Worm (Caenorhabditis elegans) whole organism, early embryonic: ENCODE data around the gene K12G11.6.
A peak's percentile ranks its signal among the peaks of the same experiment; 100 is the strongest.

Experiments used
- B0310.2 ChIP-seq: sonication (generic microtip); optimal IDR thresholded peaks from 2 replicates; lab custom pipeline; 2016; ENCODE audit warnings: mild to moderate bottlenecking, missing genetic modification characterization, missing compliant biosample characterization
- F13C5.2 ChIP-seq: sonication (generic microtip); optimal IDR thresholded peaks from 2 replicates; lab custom pipeline; 2017; ENCODE audit warnings: mild to moderate bottlenecking, missing genetic modification characterization, inconsistent platforms, missing compliant biosample characterization
- aly-1 ChIP-seq: sonication (generic microtip); optimal IDR thresholded peaks from 2 replicates; lab custom pipeline; 2016; ENCODE audit warnings: missing genetic modification characterization, missing compliant biosample characterization
- ama-1 ChIP-seq: fragments of 150-350 bp; optimal IDR thresholded peaks from 2 replicates; lab custom pipeline; 2014
- ceh-13 ChIP-seq: fragments of 200-800 bp; sonication (Bioruptor generic); optimal IDR thresholded peaks from 2 replicates; lab custom pipeline; 2018; ENCODE audit warnings: mild to moderate bottlenecking, missing genetic modification characterization, missing compliant biosample characterization
- ceh-36 ChIP-seq: sonication (generic microtip); optimal IDR thresholded peaks from 2 replicates; lab custom pipeline; 2016; ENCODE audit warnings: missing genetic modification characterization, inconsistent platforms, missing compliant biosample characterization
- ets-7 ChIP-seq: sonication (generic microtip); optimal IDR thresholded peaks from 2 replicates; lab custom pipeline; 2016; ENCODE audit warnings: missing genotype, missing genetic modification characterization, missing compliant biosample characterization
- flt-1 ChIP-seq: fragments of 200-800 bp; sonication (Bioruptor generic); IDR thresholded peaks from 2 replicates; pipeline ENCODE4 v1.3.6; 2022; ENCODE audit warnings: missing genetic modification characterization, missing compliant biosample characterization
- hmbx-1 ChIP-seq: sonication (generic microtip); optimal IDR thresholded peaks from 2 replicates; lab custom pipeline; 2016; ENCODE audit warnings: mild to moderate bottlenecking, missing genetic modification characterization, missing compliant biosample characterization
- hmg-4 ChIP-seq: fragments of 200-800 bp; sonication (Bioruptor generic); optimal IDR thresholded peaks from 2 replicates; lab custom pipeline; 2018; ENCODE audit warnings: mild to moderate bottlenecking, missing genetic modification characterization, missing compliant biosample characterization
- hnd-1 ChIP-seq: sonication (generic microtip); optimal IDR thresholded peaks from 2 replicates; lab custom pipeline; 2016; ENCODE audit warnings: missing genetic modification characterization, missing compliant biosample characterization
- pes-1 ChIP-seq: fragments of 200-800 bp; sonication (Bioruptor generic); IDR thresholded peaks from 2 replicates; pipeline ENCODE4 v1.3.6; 2022; ENCODE audit warnings: missing genetic modification reagents, missing genetic modification characterization, missing compliant biosample characterization
- scrt-1 ChIP-seq: fragments of 200-800 bp; sonication (Bioruptor generic); IDR thresholded peaks from 2 replicates; pipeline ENCODE4 v1.3.6; 2022; ENCODE audit warnings: missing genetic modification characterization, missing compliant biosample characterization
- sea-1 ChIP-seq: fragments of 200-800 bp; sonication (Bioruptor generic); conservative IDR thresholded peaks from 2 replicates; pipeline ENCODE4 v1.3.6; 2022; ENCODE audit warnings: missing genetic modification characterization, missing compliant biosample characterization
- tbx-11 ChIP-seq: fragments of 200-800 bp; sonication (Bioruptor generic); IDR thresholded peaks from 2 replicates; pipeline ENCODE4 v1.3.6; 2022; ENCODE audit warnings: missing genetic modification characterization, missing compliant biosample characterization
- tbx-37 ChIP-seq: fragments of 200-800 bp; sonication (Bioruptor generic); conservative IDR thresholded peaks from 2 replicates; pipeline ENCODE4 v1.3.6; 2022; ENCODE audit warnings: missing genetic modification reagents, missing genetic modification characterization, missing compliant biosample characterization
- tra-4 ChIP-seq: sonication (generic microtip); optimal IDR thresholded peaks from 2 replicates; lab custom pipeline; 2017; ENCODE audit warnings: missing genetic modification characterization, missing compliant biosample characterization

The K12G11.6 gene

DNA sequence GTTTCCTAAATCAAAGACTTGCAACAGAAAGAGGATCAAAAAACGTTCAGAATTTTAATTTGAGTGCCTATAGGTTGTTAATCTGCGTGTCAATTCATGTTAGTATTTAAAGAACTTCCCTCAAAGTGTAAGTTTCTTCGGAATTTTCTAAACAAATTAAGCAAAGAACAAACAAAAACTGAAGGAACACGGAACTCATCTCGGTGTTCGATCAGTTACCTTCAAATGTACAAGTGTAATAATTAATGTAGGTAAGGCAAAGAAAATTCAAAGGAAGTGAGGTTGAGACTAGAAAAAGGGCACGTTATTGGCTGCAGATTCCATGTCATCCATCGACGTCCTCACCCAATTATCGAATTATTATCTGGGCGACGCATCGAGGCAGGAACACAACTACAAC lies at the start of gene K12G11.6:
TSS of gene K12G11.6 (plus strand) at position 357 of the 400 bp plus-strand sequence.
- TF ChIP-seq ets-7 = no peak
- TF ChIP-seq hmbx-1 (tag; lab: Kevin White, UChicago) = no peak
- no peak for TF ChIP-seq ama-1 (lab: Kevin White, UChicago)
- TF ChIP-seq pes-1 (GFP tag; lab: Robert Waterston, UW) = no peak
- no peak for TF ChIP-seq B0310.2
- TF ChIP-seq ceh-13 (GFP tag; lab: Kevin White, UChicago) = no peak
- no peak for TF ChIP-seq tra-4 (tag; lab: Kevin White, UChicago)
- no peak for TF ChIP-seq F13C5.2

DNA sequence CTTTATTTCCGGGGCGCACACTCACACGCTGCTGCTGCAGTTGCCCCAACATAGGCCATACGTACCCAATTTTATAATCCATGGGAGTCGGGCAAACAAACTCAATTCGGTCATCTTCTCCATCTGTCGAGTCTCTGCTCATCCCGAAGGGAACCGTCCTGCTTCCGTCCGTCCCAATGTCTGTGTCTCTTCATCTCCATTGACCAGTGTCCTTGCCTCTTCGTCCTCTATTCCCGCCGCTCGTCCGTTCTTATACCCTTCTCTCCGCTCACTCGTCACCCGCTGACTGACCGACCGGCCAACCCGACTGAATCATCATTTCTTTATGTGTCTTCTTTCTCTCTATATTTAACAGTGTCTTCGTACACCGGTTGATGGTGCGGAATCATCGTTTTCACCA lies 49.3 kb upstream of the K12G11.6 start:
- TF ChIP-seq aly-1 (tag; lab: Kevin White, UChicago) = peak; percentile 74
- TF ChIP-seq ceh-13 (GFP tag; lab: Kevin White, UChicago) = no peak
- no peak for TF ChIP-seq B0310.2
- 0 out of 2 replicates have a peak, but pooled peaks have one; percentile 34 for TF ChIP-seq flt-1 (GFP tag; lab: Robert Waterston, UW)
- peak; percentile 84 for TF ChIP-seq hmg-4
- TF ChIP-seq sea-1 (GFP tag; lab: Robert Waterston, UW) = no peak
- TF ChIP-seq tbx-11 (GFP tag; lab: Robert Waterston, UW) = no peak
- no peak for TF ChIP-seq pes-1 (GFP tag; lab: Robert Waterston, UW)
- no peak for TF ChIP-seq hmbx-1 (tag; lab: Kevin White, UChicago)
- no peak for TF ChIP-seq hnd-1
- no peak for TF ChIP-seq tbx-37 (GFP tag; lab: Robert Waterston, UW)
- TF ChIP-seq ceh-36 (tag; lab: Kevin White, UChicago) = no peak
- no peak for TF ChIP-seq ama-1 (lab: Kevin White, UChicago)
- peak; percentile 47 for TF ChIP-seq ets-7
- no peak for TF ChIP-seq scrt-1 (GFP tag; lab: Robert Waterston, UW)
- peak; percentile 27 for TF ChIP-seq F13C5.2
- TF ChIP-seq tra-4 (tag; lab: Kevin White, UChicago) = no peak

DNA sequence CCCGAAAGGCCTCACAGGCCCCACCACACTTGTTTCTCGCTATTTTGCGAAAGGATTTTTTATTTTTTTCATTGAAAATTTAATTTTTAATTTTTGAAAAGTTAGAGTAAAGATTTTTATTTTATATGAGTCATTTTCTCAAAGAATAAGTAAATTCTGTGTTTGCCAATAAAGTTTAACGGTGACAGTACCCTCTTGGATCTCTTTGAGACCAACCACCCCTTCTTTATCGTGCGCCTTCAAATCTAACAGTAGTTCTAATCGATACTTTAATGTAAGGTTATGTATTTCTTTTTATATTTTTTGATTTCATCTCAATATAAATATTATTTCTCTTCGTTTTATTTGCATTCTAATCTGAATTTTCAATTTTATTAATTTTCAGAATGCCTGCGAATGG lies 48.6 kb upstream of the K12G11.6 start, which contains the start of gene hmp-1:
TSS of gene hmp-1 (plus strand) at position 380 of the 400 bp plus-strand sequence.
- TF ChIP-seq sea-1 (GFP tag; lab: Robert Waterston, UW) (no peak), tra-4 (tag; lab: Kevin White, UChicago) (no peak), tbx-37 (GFP tag; lab: Robert Waterston, UW) (no peak), aly-1 (tag; lab: Kevin White, UChicago) (no peak), flt-1 (GFP tag; lab: Robert Waterston, UW) (no peak), tbx-11 (GFP tag; lab: Robert Waterston, UW) (no peak), hmg-4 (no peak), F13C5.2 (no peak), pes-1 (GFP tag; lab: Robert Waterston, UW) (no peak), ama-1 (lab: Kevin White, UChicago) (no peak), scrt-1 (GFP tag; lab: Robert Waterston, UW) (no peak), ceh-36 (tag; lab: Kevin White, UChicago) (no peak), ets-7 (no peak), ceh-13 (GFP tag; lab: Kevin White, UChicago) (no peak), hmbx-1 (tag; lab: Kevin White, UChicago) (no peak), hnd-1 (no peak)

- no peak for TF ChIP-seq aly-1 (tag; lab: Kevin White, UChicago)
- TF ChIP-seq flt-1 (GFP tag; lab: Robert Waterston, UW) = no peak
- TF ChIP-seq hmg-4 = no peak
- TF ChIP-seq scrt-1 (GFP tag; lab: Robert Waterston, UW) = no peak
These were observed 47.2 kb upstream of the K12G11.6 start for ce11 chrV:11846969-11847368.

DNA sequence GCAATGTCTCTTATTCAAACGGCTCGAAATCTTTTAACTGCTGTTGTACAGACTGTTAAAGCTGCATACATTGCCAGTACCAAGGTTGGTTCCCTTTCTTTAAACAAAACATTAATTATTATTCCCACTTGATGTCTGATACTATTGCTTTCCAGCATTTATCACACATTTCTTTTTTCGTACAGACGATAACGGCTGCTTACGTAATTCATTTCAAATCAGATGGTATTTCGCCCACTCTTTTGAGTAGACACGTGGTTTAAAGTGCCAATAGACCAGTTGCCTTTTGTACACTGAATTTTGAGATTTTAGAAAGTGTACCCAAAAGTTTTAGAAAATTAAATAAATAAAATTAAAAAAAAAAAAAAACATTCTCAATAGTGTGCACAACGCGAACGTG lies 44.7 kb upstream of the K12G11.6 start:
- TF ChIP-seq ceh-13 (GFP tag; lab: Kevin White, UChicago) = no peak
- TF ChIP-seq tbx-37 (GFP tag; lab: Robert Waterston, UW) = no peak
- no peak for TF ChIP-seq tbx-11 (GFP tag; lab: Robert Waterston, UW)
- no peak for TF ChIP-seq aly-1 (tag; lab: Kevin White, UChicago)
- TF ChIP-seq sea-1 (GFP tag; lab: Robert Waterston, UW) = no peak
- no peak for TF ChIP-seq B0310.2
- TF ChIP-seq pes-1 (GFP tag; lab: Robert Waterston, UW) = no peak
- TF ChIP-seq scrt-1 (GFP tag; lab: Robert Waterston, UW) = no peak
- TF ChIP-seq ama-1 (lab: Kevin White, UChicago) = no peak
- no peak for TF ChIP-seq ceh-36 (tag; lab: Kevin White, UChicago)
- TF ChIP-seq ets-7 = no peak
- TF ChIP-seq hmbx-1 (tag; lab: Kevin White, UChicago) = no peak
- no peak for TF ChIP-seq hmg-4
- no peak for TF ChIP-seq flt-1 (GFP tag; lab: Robert Waterston, UW)
- no peak for TF ChIP-seq F13C5.2
- no peak for TF ChIP-seq tra-4 (tag; lab: Kevin White, UChicago)
- no peak for TF ChIP-seq hnd-1

DNA sequence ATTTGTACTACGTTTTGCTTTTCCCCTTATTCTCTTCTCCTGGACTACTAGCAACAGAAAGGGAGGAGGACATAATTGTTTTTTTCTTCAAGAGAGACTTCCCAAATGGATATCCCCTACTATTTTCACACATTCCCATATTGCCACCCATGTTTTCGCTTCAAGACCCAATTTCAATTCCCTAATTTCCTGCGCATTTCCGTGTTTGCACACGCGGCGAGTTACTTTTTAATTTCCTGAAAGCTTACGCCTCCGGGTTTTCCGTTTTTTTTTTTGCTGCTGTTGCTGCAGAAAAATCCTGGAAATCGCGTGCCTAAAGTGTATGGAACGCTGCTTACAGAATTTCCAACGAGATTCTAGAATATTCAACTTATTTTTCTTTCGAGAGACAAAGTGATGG lies 41.8 kb upstream of the K12G11.6 start:
- no peak for TF ChIP-seq tbx-37 (GFP tag; lab: Robert Waterston, UW)
- TF ChIP-seq scrt-1 (GFP tag; lab: Robert Waterston, UW) = no peak
- no peak for TF ChIP-seq tra-4 (tag; lab: Kevin White, UChicago)
- no peak for TF ChIP-seq F13C5.2
- no peak for TF ChIP-seq ceh-36 (tag; lab: Kevin White, UChicago)
- TF ChIP-seq B0310.2 = no peak
- no peak for TF ChIP-seq aly-1 (tag; lab: Kevin White, UChicago)
- no peak for TF ChIP-seq hmg-4
- no peak for TF ChIP-seq ceh-13 (GFP tag; lab: Kevin White, UChicago)
- no peak for TF ChIP-seq ama-1 (lab: Kevin White, UChicago)
- TF ChIP-seq sea-1 (GFP tag; lab: Robert Waterston, UW) = no peak

DNA sequence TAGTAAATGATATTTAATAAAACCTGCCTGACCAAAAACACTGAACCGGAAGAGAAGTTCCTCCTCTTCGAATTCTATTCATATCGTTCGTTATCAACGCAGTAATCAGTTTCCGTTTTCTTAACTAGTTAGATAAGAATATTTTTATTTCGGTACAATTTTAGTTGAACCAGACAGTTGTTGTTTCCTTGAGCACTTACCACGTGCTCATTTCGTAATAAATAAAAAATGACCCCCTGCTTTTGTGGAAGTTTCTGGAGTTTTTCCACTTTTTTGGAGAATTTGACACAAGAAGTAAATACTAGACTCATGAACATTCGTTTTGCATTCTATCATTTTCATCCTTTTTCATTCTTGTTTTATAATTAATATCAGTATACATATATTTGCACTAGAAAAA lies 40.4 kb upstream of the K12G11.6 start:
- TF ChIP-seq F13C5.2 (no peak), scrt-1 (GFP tag; lab: Robert Waterston, UW) (no peak), sea-1 (GFP tag; lab: Robert Waterston, UW) (no peak), aly-1 (tag; lab: Kevin White, UChicago) (no peak), hmbx-1 (tag; lab: Kevin White, UChicago) (no peak), B0310.2 (no peak), tra-4 (tag; lab: Kevin White, UChicago) (no peak), ets-7 (no peak), hmg-4 (no peak)
